Fruit fly (Drosophila melanogaster) whole organism, embryonic: ENCODE data around the gene CG31077.

ENCODE experiments used
- Aef1 ChIP-seq: fragments of 200-800 bp; sonication (Bioruptor generic); IDR thresholded peaks from 3 replicates; pipeline ENCODE4 v1.3.6; 2022; ENCODE audit warnings: missing biosample characterization, missing genetic modification characterization
- Bgb ChIP-seq: fragments of 200-800 bp; sonication (Bioruptor generic); IDR thresholded peaks from 2 replicates; pipeline ENCODE4 v1.3.6; 2022; ENCODE audit warnings: missing biosample characterization, missing genetic modification characterization; ENCODE audit not compliant: partially characterized antibody
- C15 ChIP-seq: fragments of 200-800 bp; sonication (Bioruptor generic); IDR thresholded peaks from 3 replicates; pipeline ENCODE4 v1.3.6; 2022; ENCODE audit warnings: missing biosample characterization, missing genetic modification characterization
- CG10431 ChIP-seq: fragments of 200-800 bp; sonication (Bioruptor generic); optimal IDR thresholded peaks from 3 replicates; lab custom pipeline; 2018; ENCODE audit warnings: missing biosample characterization, mild to moderate bottlenecking, missing genetic modification characterization
- CG10979 ChIP-seq: fragments of 200-800 bp; sonication (Bioruptor generic); optimal IDR thresholded peaks from 2 replicates; lab custom pipeline; 2018; ENCODE audit warnings: missing biosample characterization, mild to moderate bottlenecking, missing genetic modification characterization, moderate library complexity
- CG11504 ChIP-seq: fragments of 200-800 bp; sonication (Bioruptor generic); optimal IDR thresholded peaks from 3 replicates; lab custom pipeline; 2019; ENCODE audit warnings: missing biosample characterization, mild to moderate bottlenecking, missing genetic modification characterization, moderate library complexity
- CG11695 ChIP-seq: fragments of 200-800 bp; sonication (Bioruptor generic); IDR thresholded peaks from 3 replicates; pipeline ENCODE4 v1.3.6; 2022; ENCODE audit warnings: missing biosample characterization, missing genetic modification characterization
- CG12219 ChIP-seq: fragments of 200-800 bp; sonication (Bioruptor generic); optimal IDR thresholded peaks from 3 replicates; lab custom pipeline; 2018; ENCODE audit warnings: missing biosample characterization, mild to moderate bottlenecking, missing genetic modification characterization
- CG1233 ChIP-seq: fragments of 200-800 bp; sonication (Bioruptor generic); optimal IDR thresholded peaks from 4 replicates; lab custom pipeline; 2018; ENCODE audit warnings: missing biosample characterization, mild to moderate bottlenecking, missing genetic modification characterization
- CG14441 ChIP-seq: fragments of 200-800 bp; sonication (Bioruptor generic); IDR thresholded peaks from 2 replicates; pipeline ENCODE4 v1.3.6; 2022; ENCODE audit warnings: missing biosample characterization, missing genetic modification characterization
- CG1603 ChIP-seq: fragments of 200-800 bp; sonication (Bioruptor generic); optimal IDR thresholded peaks from 2 replicates; lab custom pipeline; 2019; ENCODE audit warnings: missing biosample characterization, mild to moderate bottlenecking, missing genetic modification characterization, moderate library complexity
- CG17328 ChIP-seq: fragments of 200-800 bp; sonication (Bioruptor generic); IDR thresholded peaks from 2 replicates; pipeline ENCODE4 v1.3.6; 2022; ENCODE audit warnings: missing biosample characterization, missing genetic modification characterization
- CG17361 ChIP-seq: fragments of 200-800 bp; sonication (Bioruptor generic); IDR thresholded peaks from 3 replicates; pipeline ENCODE4 v1.3.6; 2022; ENCODE audit warnings: missing biosample characterization, missing genetic modification characterization
- CG17802 ChIP-seq: fragments of 200-800 bp; sonication (Bioruptor generic); optimal IDR thresholded peaks from 2 replicates; lab custom pipeline; 2018; ENCODE audit warnings: missing biosample characterization, mild to moderate bottlenecking, missing genetic modification characterization, moderate library complexity
- CG18476 ChIP-seq: fragments of 200-800 bp; sonication (Bioruptor generic); optimal IDR thresholded peaks from 2 replicates; lab custom pipeline; 2016; ENCODE audit warnings: missing biosample characterization, mild to moderate bottlenecking, missing genetic modification characterization
- CG18764 ChIP-seq: fragments of 200-800 bp; sonication (Bioruptor generic); optimal IDR thresholded peaks from 3 replicates; lab custom pipeline; 2016; ENCODE audit warnings: missing biosample characterization, missing genetic modification characterization
- CG2120 ChIP-seq: fragments of 200-800 bp; sonication (Bioruptor generic); optimal IDR thresholded peaks from 3 replicates; lab custom pipeline; 2016; ENCODE audit warnings: missing biosample characterization, missing genetic modification characterization
- CG2889 ChIP-seq: fragments of 200-800 bp; sonication (Bioruptor generic); IDR thresholded peaks from 3 replicates; pipeline ENCODE4 v1.3.6; 2022; ENCODE audit warnings: missing biosample characterization, missing genetic modification characterization
- CG6654 ChIP-seq: fragments of 200-800 bp; sonication (Bioruptor generic); optimal IDR thresholded peaks from 2 replicates; lab custom pipeline; 2017; ENCODE audit warnings: missing biosample characterization, mild to moderate bottlenecking, missing genetic modification characterization
- CG7839 ChIP-seq: fragments of 200-800 bp; sonication (Bioruptor generic); optimal IDR thresholded peaks from 3 replicates; lab custom pipeline; 2018; ENCODE audit warnings: missing biosample characterization, mild to moderate bottlenecking, missing genetic modification characterization, moderate library complexity
- CG8290 ChIP-seq, 3 experiments: fragments of 200-800 bp; sonication (Bioruptor generic); optimal IDR thresholded peaks; 2 replicates each; lab custom pipeline; 2016 to 2019; ENCODE audit warnings: missing biosample characterization in 3 of 3, missing genetic modification characterization in 3 of 3, mild to moderate bottlenecking in 2 of 3, moderate library complexity in 1 of 3
- CG9876 ChIP-seq: fragments of 200-800 bp; sonication (Bioruptor generic); optimal IDR thresholded peaks from 2 replicates; lab custom pipeline; 2016; ENCODE audit warnings: missing biosample characterization, missing genetic modification characterization
- CTCF ChIP-seq: fragments of 200-800 bp; sonication (Bioruptor generic); optimal IDR thresholded peaks from 2 replicates; lab custom pipeline; 2017; ENCODE audit warnings: missing biosample characterization, mild to moderate bottlenecking, missing genetic modification characterization, moderate library complexity
- Elba2 ChIP-seq: fragments of 200-800 bp; sonication (Bioruptor generic); optimal IDR thresholded peaks from 3 replicates; lab custom pipeline; 2016; ENCODE audit warnings: missing biosample characterization, missing genetic modification characterization
- Fer2 ChIP-seq: fragments of 200-800 bp; sonication (Bioruptor generic); optimal IDR thresholded peaks from 2 replicates; lab custom pipeline; 2018; ENCODE audit warnings: missing biosample characterization, mild to moderate bottlenecking, missing genetic modification characterization, moderate library complexity
- Lhr ChIP-seq: fragments of 200-800 bp; sonication (Bioruptor generic); optimal IDR thresholded peaks from 3 replicates; lab custom pipeline; 2017; ENCODE audit warnings: mild to moderate bottlenecking, missing biosample characterization, missing genetic modification reagents, missing genetic modification characterization
- Rx ChIP-seq: fragments of 200-800 bp; sonication (Bioruptor generic); IDR thresholded peaks from 2 replicates; pipeline ENCODE4 v1.3.6; 2022; ENCODE audit warnings: missing biosample characterization, missing genetic modification characterization
- Trl ChIP-seq, 3 experiments: fragments of >200 bp in 2 of 3; fragments of 200-800 bp in 1 of 3; sonication (Bioruptor generic) in 1 of 3; optimal IDR thresholded peaks; 2 replicates in 1 of 3; 3 replicates in 2 of 3; lab custom pipeline; 2016 to 2017; ENCODE audit warnings: missing biosample characterization in 1 of 3, missing genetic modification characterization in 1 of 3
- bbx ChIP-seq: fragments of 200-800 bp; sonication (Bioruptor generic); IDR thresholded peaks from 2 replicates; pipeline ENCODE4 v1.3.6; 2022; ENCODE audit warnings: missing biosample characterization, missing genetic modification characterization; ENCODE audit not compliant: partially characterized antibody
- ci ChIP-seq: fragments of 200-800 bp; sonication (Bioruptor generic); IDR thresholded peaks from 3 replicates; pipeline ENCODE4 v1.3.6; 2022; ENCODE audit warnings: missing biosample characterization, missing genetic modification characterization
- cwo ChIP-seq: fragments of 200-800 bp; sonication (Bioruptor generic); optimal IDR thresholded peaks from 3 replicates; lab custom pipeline; 2017; ENCODE audit warnings: missing biosample characterization, missing genetic modification characterization, mild to moderate bottlenecking, moderate library complexity, missing genetic modification reagents
- dysf ChIP-seq: fragments of 200-800 bp; sonication (Bioruptor generic); IDR thresholded peaks from 3 replicates; pipeline ENCODE4 v1.3.6; 2022; ENCODE audit warnings: missing biosample characterization, missing genetic modification characterization
- en ChIP-seq: fragments of 200-800 bp; sonication (Bioruptor generic); optimal IDR thresholded peaks from 2 replicates; lab custom pipeline; 2016; ENCODE audit warnings: missing biosample characterization, missing genetic modification characterization
- eyg ChIP-seq: fragments of 200-800 bp; sonication (Bioruptor generic); optimal IDR thresholded peaks from 3 replicates; lab custom pipeline; 2016; ENCODE audit warnings: missing biosample characterization, missing genetic modification characterization
- grau ChIP-seq: fragments of 200-800 bp; optimal IDR thresholded peaks from 3 replicates; lab custom pipeline; 2019; ENCODE audit warnings: missing biosample characterization, mild to moderate bottlenecking, missing genetic modification characterization, moderate library complexity
- ken ChIP-seq: fragments of 200-800 bp; sonication (Bioruptor generic); IDR thresholded peaks from 3 replicates; pipeline ENCODE4 v1.3.6; 2022; ENCODE audit warnings: missing biosample characterization, missing genetic modification characterization
- mam ChIP-seq: fragments of 200-800 bp; sonication (Bioruptor generic); optimal IDR thresholded peaks from 3 replicates; lab custom pipeline; 2016; ENCODE audit warnings: missing biosample characterization, missing genetic modification characterization
- mld ChIP-seq: fragments of 200-800 bp; sonication (Bioruptor generic); IDR thresholded peaks from 3 replicates; pipeline ENCODE4 v1.3.6; 2022; ENCODE audit warnings: missing biosample characterization, missing genetic modification characterization; ENCODE audit not compliant: partially characterized antibody
- peb ChIP-seq: fragments of 200-800 bp; sonication (Bioruptor generic); IDR thresholded peaks from 2 replicates; pipeline ENCODE4 v1.3.6; 2022; ENCODE audit warnings: missing biosample characterization, missing genetic modification characterization
- phol ChIP-seq: fragments of 200-800 bp; sonication (Bioruptor generic); optimal IDR thresholded peaks from 3 replicates; lab custom pipeline; 2018; ENCODE audit warnings: missing biosample characterization, mild to moderate bottlenecking, missing genetic modification characterization, moderate library complexity
- ro ChIP-seq: fragments of 200-800 bp; sonication (Bioruptor generic); IDR thresholded peaks from 2 replicates; pipeline ENCODE4 v1.3.6; 2022; ENCODE audit warnings: missing biosample characterization, missing genetic modification characterization
- salm ChIP-seq: fragments of 200-800 bp; sonication (Bioruptor generic); optimal IDR thresholded peaks from 2 replicates; lab custom pipeline; 2018; ENCODE audit warnings: missing biosample characterization, mild to moderate bottlenecking, missing genetic modification characterization
- sc ChIP-seq, 3 experiments: fragments of >200 bp in 2 of 3; fragments of 200-800 bp in 1 of 3; sonication (Bioruptor generic) in 1 of 3; optimal IDR thresholded peaks; 2 replicates in 2 of 3; 3 replicates in 1 of 3; lab custom pipeline; 2017; ENCODE audit warnings: mild to moderate bottlenecking in 1 of 3, missing biosample characterization in 1 of 3, missing genetic modification characterization in 1 of 3, missing genetic modification reagents in 1 of 3
- seq ChIP-seq: fragments of 200-800 bp; sonication (Bioruptor generic); IDR thresholded peaks from 2 replicates; pipeline ENCODE4 v1.3.6; 2022; ENCODE audit warnings: missing biosample characterization, missing genetic modification characterization
- sisA ChIP-seq: fragments of 200-800 bp; sonication (Bioruptor generic); IDR thresholded peaks from 2 replicates; pipeline ENCODE4 v1.3.6; 2022; ENCODE audit warnings: missing biosample characterization, missing genetic modification characterization
- sna ChIP-seq: fragments of 200-800 bp; sonication (Bioruptor generic); IDR thresholded peaks from 2 replicates; pipeline ENCODE4 v1.3.6; 2022; ENCODE audit warnings: missing biosample characterization, missing genetic modification characterization; ENCODE audit not compliant: partially characterized antibody
- tin ChIP-seq: fragments of 200-800 bp; sonication (Bioruptor generic); optimal IDR thresholded peaks from 3 replicates; lab custom pipeline; 2016; ENCODE audit warnings: missing biosample characterization, missing genetic modification characterization
- wek ChIP-seq: fragments of 200-800 bp; sonication (Bioruptor generic); optimal IDR thresholded peaks from 3 replicates; lab custom pipeline; 2018; ENCODE audit warnings: missing biosample characterization, mild to moderate bottlenecking, missing genetic modification characterization, moderate library complexity

CG31077 gene

dm6 chr3R:26956376-26957062 is 43.0 kb upstream of the CG31077 start (continued):
- TF ChIP-seq CG8290 (GFP tag; optimal IDR thresholded peaks at IDR 0.05; lab: Kevin White, UChicago) (no peak), CG8290 (tag; optimal IDR thresholded peaks at IDR 0.05; lab: Kevin White, UChicago) (peak in 1 of 2 experiments; percentile 24), CG14441 (GFP tag; lab: Robert Waterston, UW) (0 out of 2 replicates have a peak, but pooled peaks have one; percentile 24), CG7839 (tag; lab: Kevin White, UChicago) (no peak), Fer2 (tag; lab: Kevin White, UChicago) (no peak), mld (GFP tag; lab: Robert Waterston, UW) (no peak), CG9876 (GFP tag; lab: Kevin White, UChicago) (no peak), Trl (optimal IDR thresholded peaks at IDR 0.05; lab: Kevin White, UChicago) (no peak), Trl (GFP tag; optimal IDR thresholded peaks at IDR 0.05; lab: Kevin White, UChicago) (no peak), dysf (GFP tag; lab: Robert Waterston, UW) (peak; percentile 27; the same call in 1 of the 3 replicates), wek (GFP tag; lab: Kevin White, UChicago) (peak; percentile 9), CG17802 (tag; lab: Kevin White, UChicago) (peak; percentile 10), CG12219 (GFP tag; lab: Kevin White, UChicago) (peak; percentile 23), Bgb (peak; percentile 20; the same call in 1 of the 2 replicates), CG2120 (GFP tag; lab: Kevin White, UChicago) (peak; percentile 10), sna (GFP tag; lab: Robert Waterston, UW) (no peak), Lhr (GFP tag; lab: Kevin White, UChicago) (peak; percentile 8), CTCF (GFP tag; lab: Kevin White, UChicago) (peak; percentile 88), Elba2 (no peak), CG10979 (tag; lab: Kevin White, UChicago) (peak; percentile 3), C15 (GFP tag; lab: Robert Waterston, UW) (no peak), CG11695 (GFP tag; lab: Robert Waterston, UW) (no peak), grau (tag; lab: Kevin White, UChicago) (no peak), CG1233 (peak; percentile 21), ro (no peak), CG10431 (GFP tag; lab: Kevin White, UChicago) (no peak), CG18476 (GFP tag; lab: Kevin White, UChicago) (peak; percentile 67), ken (no peak), en (GFP tag; lab: Kevin White, UChicago) (no peak), CG17328 (GFP tag; lab: Robert Waterston, UW) (0 out of 2 replicates have a peak, but pooled peaks have one; percentile 25), CG1603 (tag; lab: Kevin White, UChicago) (peak; percentile 3), phol (tag; lab: Kevin White, UChicago) (peak; percentile 7), sc (optimal IDR thresholded peaks at IDR 0.05; lab: Kevin White, UChicago) (no peak), sc (GFP tag; optimal IDR thresholded peaks at IDR 0.05; lab: Kevin White, UChicago) (no peak), bbx (GFP tag; lab: Robert Waterston, UW) (no peak), CG18764 (GFP tag; lab: Kevin White, UChicago) (no peak), sisA (0 out of 2 replicates have a peak, but pooled peaks have one; percentile 16), mam (GFP tag; lab: Kevin White, UChicago) (no peak), CG11504 (tag; lab: Kevin White, UChicago) (peak; percentile 16), eyg (GFP tag; lab: Kevin White, UChicago) (no peak), tin (GFP tag; lab: Kevin White, UChicago) (no peak), cwo (GFP tag; lab: Kevin White, UChicago) (no peak), CG2889 (GFP tag; lab: Robert Waterston, UW) (no peak), seq (GFP tag; lab: Robert Waterston, UW) (0 out of 2 replicates have a peak, but pooled peaks have one; percentile 20), CG6654 (no peak), ci (GFP tag; lab: Robert Waterston, UW) (no peak; the same call in 2 of the 3 replicates), peb (GFP tag; lab: Robert Waterston, UW) (no peak), Aef1 (GFP tag; lab: Robert Waterston, UW) (0 out of 3 replicates have a peak, but pooled peaks have one; percentile 14), Rx (GFP tag; lab: Robert Waterston, UW) (no peak), CG17361 (GFP tag; lab: Robert Waterston, UW) (0 out of 3 replicates have a peak, but pooled peaks have one; percentile 18), salm (no peak)
